Fruit fly (Drosophila melanogaster): ENCODE results near the gene CG16959.
A peak's percentile ranks its signal among the peaks of the same experiment; 100 is the strongest.

The CG16959 gene

dm6 chr3L:15146643-15147187 lies 21.6 kb upstream of the CG16959 start, which contains the start of gene FucTA:
FucTA (plus strand) TSS chr3L:15147137.
- TF ChIP-seq ovo (GFP tag; optimal IDR thresholded peaks at IDR 0.05) (peak; percentile 25), Hr96 (GFP tag; optimal IDR thresholded peaks at IDR 0.05) (no peak)

- TF ChIP-seq CG14711 (tag; optimal IDR thresholded peaks at IDR 0.05), result no peak
- TF ChIP-seq kay (GFP tag; ENCODE audit: borderline replicate concordance), result peak; percentile 74
- no peak for TF ChIP-seq Hr96 (GFP tag; optimal IDR thresholded peaks at IDR 0.05)
- peak; percentile 18 for TF ChIP-seq CG1620 (GFP tag; optimal IDR thresholded peaks at IDR 0.05)
- TF ChIP-seq CG7045 (GFP tag; optimal IDR thresholded peaks at IDR 0.05), result no peak
- peak; percentile 18 for TF ChIP-seq tj (GFP tag; optimal IDR thresholded peaks at IDR 0.05)
- no peak for TF ChIP-seq pad (GFP tag; optimal IDR thresholded peaks at IDR 0.05)
- no peak for TF ChIP-seq ovo (GFP tag; optimal IDR thresholded peaks at IDR 0.05)
- TF ChIP-seq Mnt (GFP tag; optimal IDR thresholded peaks at IDR 0.05), result peak; percentile 21
These were observed 18.8 kb upstream of the CG16959 start, which contains the start of the genes CG32147 and Pex3 for dm6 chr3L:15143638-15144600. CG32147 (minus strand) TSS chr3L:15144059. Pex3 (plus strand) TSS chr3L:15144355.

dm6 chr3L:15143108-15143507 lies 18.0 kb upstream of the CG16959 start:
- no peak for TF ChIP-seq CG12768 (GFP tag; optimal IDR thresholded peaks at IDR 0.05)
- TF ChIP-seq tj (GFP tag; optimal IDR thresholded peaks at IDR 0.05), result no peak
- TF ChIP-seq bab1 (GFP tag; optimal IDR thresholded peaks at IDR 0.05), result no peak
- TF ChIP-seq pad (GFP tag; optimal IDR thresholded peaks at IDR 0.05), result no peak
- no peak for TF ChIP-seq CG5204 (GFP tag; optimal IDR thresholded peaks at IDR 0.05)
- no peak for TF ChIP-seq CG14711 (tag; optimal IDR thresholded peaks at IDR 0.05)
- no peak for TF ChIP-seq CG7045 (GFP tag; optimal IDR thresholded peaks at IDR 0.05)
- no peak for TF ChIP-seq cnc (optimal IDR thresholded peaks at IDR 0.05)
- no peak for TF ChIP-seq Crg-1 (GFP tag; optimal IDR thresholded peaks at IDR 0.05)
- no peak for TF ChIP-seq Mnt (GFP tag; optimal IDR thresholded peaks at IDR 0.05)
- TF ChIP-seq Hr96 (GFP tag; optimal IDR thresholded peaks at IDR 0.05), result no peak
- no peak for TF ChIP-seq toe (GFP tag; optimal IDR thresholded peaks at IDR 0.05)
- no peak for TF ChIP-seq Clk (GFP tag; optimal IDR thresholded peaks at IDR 0.05)

dm6 chr3L:15142004-15142890 lies 17.1 kb upstream of the CG16959 start, which contains the start of gene Pdi:
Pdi (minus strand) TSS chr3L:15142840.
- no peak for TF ChIP-seq CG11617 (GFP tag; optimal IDR thresholded peaks at IDR 0.05)
- no peak for TF ChIP-seq CG7045 (GFP tag; optimal IDR thresholded peaks at IDR 0.05)
- peak; percentile 57 for TF ChIP-seq CG1620 (GFP tag; optimal IDR thresholded peaks at IDR 0.05)
- TF ChIP-seq CG12768 (GFP tag; optimal IDR thresholded peaks at IDR 0.05), result peak; percentile 34
- peak; percentile 53 for TF ChIP-seq CG7101 (tag; optimal IDR thresholded peaks at IDR 0.05)
- TF ChIP-seq tj (GFP tag; optimal IDR thresholded peaks at IDR 0.05), result peak; percentile 77
- no peak for TF ChIP-seq CG5204 (GFP tag; optimal IDR thresholded peaks at IDR 0.05)
- TF ChIP-seq Clk (GFP tag; optimal IDR thresholded peaks at IDR 0.05), result no peak
- peak; percentile 28 for TF ChIP-seq kay (GFP tag; ENCODE audit: borderline replicate concordance)
- peak; percentile 41 for TF ChIP-seq toe (GFP tag; optimal IDR thresholded peaks at IDR 0.05)
- peak; percentile 33 for TF ChIP-seq Mnt (GFP tag; optimal IDR thresholded peaks at IDR 0.05)
- TF ChIP-seq cic (GFP tag; optimal IDR thresholded peaks at IDR 0.05), result peak; percentile 3
- no peak for TF ChIP-seq CG14711 (tag; optimal IDR thresholded peaks at IDR 0.05)
- no peak for TF ChIP-seq cnc (optimal IDR thresholded peaks at IDR 0.05)
- TF ChIP-seq CG33017 (tag; optimal IDR thresholded peaks at IDR 0.05), result peak; percentile 51
- TF ChIP-seq bab1 (GFP tag; optimal IDR thresholded peaks at IDR 0.05), result peak; percentile 81
- TF ChIP-seq pad (GFP tag; optimal IDR thresholded peaks at IDR 0.05), result no peak
- TF ChIP-seq Hr96 (GFP tag; optimal IDR thresholded peaks at IDR 0.05), result peak; percentile 36
- no peak for TF ChIP-seq ovo (GFP tag; optimal IDR thresholded peaks at IDR 0.05)
- peak; percentile 6 for TF ChIP-seq Crg-1 (GFP tag; optimal IDR thresholded peaks at IDR 0.05)

- no peak for TF ChIP-seq toe (GFP tag; optimal IDR thresholded peaks at IDR 0.05)
- TF ChIP-seq tj (GFP tag; optimal IDR thresholded peaks at IDR 0.05), result no peak
- no peak for TF ChIP-seq cnc (optimal IDR thresholded peaks at IDR 0.05)
- peak; percentile 16 for TF ChIP-seq CG7045 (GFP tag; optimal IDR thresholded peaks at IDR 0.05)
- no peak for TF ChIP-seq CG12768 (GFP tag; optimal IDR thresholded peaks at IDR 0.05)
- TF ChIP-seq CG5204 (GFP tag; optimal IDR thresholded peaks at IDR 0.05), result no peak
- TF ChIP-seq pad (GFP tag; optimal IDR thresholded peaks at IDR 0.05), result peak; percentile 81
- TF ChIP-seq CG33017 (tag; optimal IDR thresholded peaks at IDR 0.05), result peak; percentile 2
- peak; percentile 42 for TF ChIP-seq ovo (GFP tag; optimal IDR thresholded peaks at IDR 0.05)
- peak; percentile 15 for TF ChIP-seq Crg-1 (GFP tag; optimal IDR thresholded peaks at IDR 0.05)
- TF ChIP-seq cic (GFP tag; optimal IDR thresholded peaks at IDR 0.05), result peak; percentile 11
- no peak for TF ChIP-seq Clk (GFP tag; optimal IDR thresholded peaks at IDR 0.05)
These were observed 16.2 kb upstream of the CG16959 start for dm6 chr3L:15141118-15142003.

All from whole organism, adult.